Fruit fly (Drosophila melanogaster): Measurements from ENCODE around the gene wkd.

dm6 chr3R:11625544-11625943, 44.2 kb downstream of the wkd start, which contains the start of gene Zaf1:
- TF ChIP-seq psq (optimal IDR thresholded peaks at IDR 0.05) (no peak), CG8478 (optimal IDR thresholded peaks at IDR 0.05) (no peak), usp (GFP tag; optimal IDR thresholded peaks at IDR 0.05) (no peak), Dll (optimal IDR thresholded peaks at IDR 0.05) (no peak), pan (optimal IDR thresholded peaks at IDR 0.05) (no peak), EcR (GFP tag; optimal IDR thresholded peaks at IDR 0.05) (no peak)
